Worm (Caenorhabditis elegans) whole organism, L3 larva: ENCODE data around the gene mps-1.

Experiments used
- daf-12 ChIP-seq: fragments of 150-350 bp; optimal IDR thresholded peaks from 2 replicates; lab custom pipeline; 2014; ENCODE audit warnings: missing biosample characterization, missing genetic modification reagents, missing genetic modification characterization
- jun-1 ChIP-seq: fragments of 150-350 bp; optimal IDR thresholded peaks from 2 replicates; lab custom pipeline; 2014; ENCODE audit warnings: missing biosample characterization, missing genetic modification reagents, missing genetic modification characterization
- mdl-1 ChIP-seq: fragments of 150-350 bp; optimal IDR thresholded peaks from 2 replicates; lab custom pipeline; 2014; ENCODE audit warnings: missing biosample characterization, missing genetic modification characterization
- nfya-1 ChIP-seq: sonication (generic microtip); optimal IDR thresholded peaks from 2 replicates; lab custom pipeline; 2017; ENCODE audit warnings: missing genetic modification characterization, mild to moderate bottlenecking, missing compliant biosample characterization, antibody characterized with exemption, moderate library complexity; ENCODE audit not compliant: insufficient read depth
- nhr-12 ChIP-seq: fragments of 150-350 bp; optimal IDR thresholded peaks from 2 replicates; lab custom pipeline; 2014; ENCODE audit warnings: missing biosample characterization, missing genetic modification characterization
- nhr-28 ChIP-seq: fragments of 150-350 bp; optimal IDR thresholded peaks from 2 replicates; lab custom pipeline; 2014; ENCODE audit warnings: missing biosample characterization, missing genetic modification characterization
- nhr-76 ChIP-seq: fragments of 150-350 bp; sonication (generic microtip); optimal IDR thresholded peaks from 5 replicates; lab custom pipeline; 2014; ENCODE audit warnings: missing biosample characterization, missing genetic modification characterization
- nhr-77 ChIP-seq: fragments of 150-350 bp; optimal IDR thresholded peaks from 2 replicates; lab custom pipeline; 2014; ENCODE audit warnings: missing biosample characterization, missing genetic modification characterization
- snpc-4 ChIP-seq: fragments of 150-350 bp; optimal IDR thresholded peaks from 2 replicates; lab custom pipeline; 2014; ENCODE audit warnings: missing biosample characterization, missing genetic modification characterization
- zag-1 ChIP-seq: fragments of 150-350 bp; optimal IDR thresholded peaks from 2 replicates; lab custom pipeline; 2014; ENCODE audit warnings: missing biosample characterization, missing genetic modification characterization

DNA sequence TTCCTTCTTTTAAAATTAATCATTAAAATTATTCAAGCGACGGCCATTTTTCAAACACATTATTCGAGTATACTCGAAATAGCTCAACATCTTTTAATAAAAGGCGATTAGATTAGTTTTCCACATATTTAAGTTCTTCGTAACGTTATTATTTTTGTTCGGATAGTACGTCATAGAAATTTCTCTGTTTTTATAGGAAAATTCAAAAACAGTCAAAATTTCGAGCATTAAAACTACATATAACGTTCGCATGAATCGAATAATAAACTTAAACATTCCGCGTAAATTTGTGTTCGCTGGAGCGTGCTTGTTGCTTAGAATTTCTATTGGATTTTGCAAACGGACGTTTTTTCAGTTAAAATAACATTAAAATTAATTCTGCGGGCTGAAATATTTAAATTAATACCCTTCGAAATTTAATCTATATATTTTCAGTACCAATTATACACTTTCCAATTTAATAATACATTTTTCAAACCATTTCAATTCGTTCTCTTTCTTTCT is 48.9 kb downstream of the mps-1 start, which contains the start of gene blos-4:
- TF ChIP-seq nhr-76 (tag; lab: Kevin White, UChicago) (no peak), nhr-12 (tag; lab: Kevin White, UChicago) (no peak), zag-1 (tag; lab: Kevin White, UChicago) (no peak), nhr-77 (no peak), mdl-1 (no peak), daf-12 (tag; lab: Kevin White, UChicago) (no peak), nfya-1 (tag; lab: Kevin White, UChicago) (no peak), snpc-4 (no peak), nhr-28 (tag; lab: Kevin White, UChicago) (no peak), jun-1 (no peak)
